Worm (Caenorhabditis elegans) whole organism, L4/young adult: ENCODE data around the gene rpl-15.

Source experiments
- W03F9.2 ChIP-seq: fragments of 150-350 bp; optimal IDR thresholded peaks from 2 replicates; lab custom pipeline; 2014; ENCODE audit warnings: missing biosample characterization, missing genetic modification characterization
- dao-5 ChIP-seq: sonication (generic microtip); optimal IDR thresholded peaks from 2 replicates; lab custom pipeline; 2016; ENCODE audit warnings: missing genotype, missing genetic modification characterization, moderate library complexity, missing compliant biosample characterization
- him-1 ChIP-seq: sonication (generic microtip); optimal IDR thresholded peaks from 2 replicates; lab custom pipeline; 2016; ENCODE audit warnings: missing genotype, missing genetic modification reagents, missing genetic modification characterization, missing compliant biosample characterization

DNA sequence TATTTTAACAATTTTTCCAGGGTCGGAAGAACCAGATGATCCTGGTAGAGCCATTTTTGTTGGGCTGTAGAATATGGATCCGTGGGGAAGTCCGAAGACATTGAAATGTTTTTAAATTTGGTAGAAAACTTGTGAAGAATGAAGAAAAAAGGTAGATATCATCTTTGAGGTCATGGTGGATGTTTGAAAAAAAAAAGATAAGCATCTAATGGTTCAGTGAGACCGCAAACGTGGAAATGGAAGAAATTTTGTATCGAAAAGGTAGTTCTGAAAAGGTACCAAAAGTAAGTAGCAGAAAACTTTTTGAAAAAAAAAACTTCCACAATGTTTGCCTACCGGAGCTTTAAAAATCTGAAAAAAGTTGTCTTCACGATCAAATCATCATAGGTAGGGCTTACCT is 50.8 kb downstream of the rpl-15 start, which contains the start of gene prmt-4:
- TF ChIP-seq dao-5 (no peak), him-1 (no peak), W03F9.2 (no peak)
